Worm (Caenorhabditis elegans) whole organism, L4 larva: ENCODE data around the gene nhr-101.

Experiments
- T20F7.1 ChIP-seq: fragments of 200-800 bp; sonication (Bioruptor generic); optimal IDR thresholded peaks from 2 replicates; lab custom pipeline; 2018; ENCODE audit warnings: mild to moderate bottlenecking, missing genetic modification characterization, missing compliant biosample characterization
- ama-1 ChIP-seq: fragments of 150-350 bp; optimal IDR thresholded peaks from 2 replicates; lab custom pipeline; 2014; ENCODE audit warnings: inconsistent platforms, mixed read lengths
- fos-1 ChIP-seq: fragments of 150-350 bp; optimal IDR thresholded peaks from 2 replicates; lab custom pipeline; 2014; ENCODE audit warnings: missing biosample characterization, missing genetic modification characterization
- hlh-30 ChIP-seq: sonication (generic microtip); optimal IDR thresholded peaks from 2 replicates; lab custom pipeline; 2017; ENCODE audit warnings: antibody characterized with exemption, mild to moderate bottlenecking, missing genetic modification characterization, missing compliant biosample characterization; ENCODE audit not compliant: insufficient read depth
- nhr-10 ChIP-seq: fragments of 150-350 bp; optimal IDR thresholded peaks from 2 replicates; lab custom pipeline; 2014; ENCODE audit warnings: missing biosample characterization, missing genetic modification characterization
- nhr-11 ChIP-seq: fragments of 150-350 bp; optimal IDR thresholded peaks from 2 replicates; lab custom pipeline; 2014; ENCODE audit warnings: missing biosample characterization, missing genetic modification characterization
- nhr-111 ChIP-seq: fragments of 200-800 bp; sonication (Bioruptor generic); optimal IDR thresholded peaks from 2 replicates; lab custom pipeline; 2018; ENCODE audit warnings: mild to moderate bottlenecking, missing genetic modification characterization, missing compliant biosample characterization
- nhr-25 ChIP-seq: sonication (generic microtip); optimal IDR thresholded peaks from 2 replicates; lab custom pipeline; 2017; ENCODE audit warnings: missing genetic modification characterization, mild to moderate bottlenecking, missing compliant biosample characterization, antibody characterized with exemption, moderate library complexity, borderline replicate concordance; ENCODE audit not compliant: insufficient read depth
- nhr-76 ChIP-seq: fragments of 150-350 bp; optimal IDR thresholded peaks from 2 replicates; lab custom pipeline; 2014; ENCODE audit warnings: missing biosample characterization, missing genetic modification characterization
- nhr-77 ChIP-seq: fragments of 150-350 bp; optimal IDR thresholded peaks from 2 replicates; lab custom pipeline; 2014; ENCODE audit warnings: missing biosample characterization, missing genetic modification characterization
- pqm-1 ChIP-seq: sonication (generic microtip); optimal IDR thresholded peaks from 2 replicates; lab custom pipeline; 2017; ENCODE audit warnings: missing biosample characterization, missing genetic modification characterization
- saeg-2 ChIP-seq: fragments of 200-800 bp; sonication (Bioruptor generic); IDR thresholded peaks from 2 replicates; pipeline ENCODE4 v1.3.6; 2022; ENCODE audit warnings: missing genetic modification reagents, missing genetic modification characterization, missing compliant biosample characterization
- unc-39 ChIP-seq: sonication (generic microtip); optimal IDR thresholded peaks from 2 replicates; lab custom pipeline; 2017; ENCODE audit warnings: missing biosample characterization, missing genetic modification characterization
- zag-1 ChIP-seq: fragments of 150-350 bp; optimal IDR thresholded peaks from 2 replicates; lab custom pipeline; 2014; ENCODE audit warnings: missing biosample characterization, missing genetic modification characterization

DNA sequence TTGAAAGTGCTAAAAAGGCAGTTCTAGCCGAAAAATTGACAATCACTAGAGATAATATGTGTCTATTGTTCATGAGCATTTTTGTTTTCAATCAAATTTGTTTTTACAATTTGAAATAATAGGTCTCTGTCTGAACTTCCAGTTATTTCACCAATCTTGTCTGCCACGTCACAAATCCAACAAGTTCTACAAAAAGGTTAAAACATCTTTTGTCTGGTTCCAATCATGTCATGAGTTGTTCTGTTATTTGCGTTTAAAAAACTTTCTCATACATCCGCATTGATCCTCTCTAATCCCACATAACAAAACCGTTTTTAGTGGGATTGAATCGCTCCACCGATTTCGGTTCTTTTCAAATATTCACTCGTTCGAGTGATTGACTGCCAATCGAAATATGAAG is 30.5 kb downstream of the nhr-101 start, which contains the start of gene F35B12.9:
- TF ChIP-seq unc-39 (no peak), zag-1 (no peak), nhr-11 (tag; lab: Kevin White, UChicago) (no peak), ama-1 (lab: Kevin White, UChicago) (no peak), saeg-2 (GFP tag; lab: Robert Waterston, UW) (no peak), nhr-10 (tag; lab: Kevin White, UChicago) (no peak), fos-1 (no peak), nhr-77 (no peak), T20F7.1 (no peak), nhr-25 (tag; lab: Kevin White, UChicago) (no peak), pqm-1 (no peak), hlh-30 (tag; lab: Kevin White, UChicago) (no peak), nhr-76 (no peak), nhr-111 (GFP tag; lab: Kevin White, UChicago) (no peak)
